Worm (Caenorhabditis elegans) whole organism, L4/young adult: Measurements from ENCODE around the gene K02F6.1.

ENCODE experiments used
- W03F9.2 ChIP-seq: fragments of 150-350 bp; optimal IDR thresholded peaks from 2 replicates; lab custom pipeline; 2014; ENCODE audit warnings: missing biosample characterization, missing genetic modification characterization
- dao-5 ChIP-seq: sonication (generic microtip); optimal IDR thresholded peaks from 2 replicates; lab custom pipeline; 2016; ENCODE audit warnings: missing genotype, missing genetic modification characterization, moderate library complexity, missing compliant biosample characterization
- him-1 ChIP-seq: sonication (generic microtip); optimal IDR thresholded peaks from 2 replicates; lab custom pipeline; 2016; ENCODE audit warnings: missing genotype, missing genetic modification reagents, missing genetic modification characterization, missing compliant biosample characterization

DNA sequence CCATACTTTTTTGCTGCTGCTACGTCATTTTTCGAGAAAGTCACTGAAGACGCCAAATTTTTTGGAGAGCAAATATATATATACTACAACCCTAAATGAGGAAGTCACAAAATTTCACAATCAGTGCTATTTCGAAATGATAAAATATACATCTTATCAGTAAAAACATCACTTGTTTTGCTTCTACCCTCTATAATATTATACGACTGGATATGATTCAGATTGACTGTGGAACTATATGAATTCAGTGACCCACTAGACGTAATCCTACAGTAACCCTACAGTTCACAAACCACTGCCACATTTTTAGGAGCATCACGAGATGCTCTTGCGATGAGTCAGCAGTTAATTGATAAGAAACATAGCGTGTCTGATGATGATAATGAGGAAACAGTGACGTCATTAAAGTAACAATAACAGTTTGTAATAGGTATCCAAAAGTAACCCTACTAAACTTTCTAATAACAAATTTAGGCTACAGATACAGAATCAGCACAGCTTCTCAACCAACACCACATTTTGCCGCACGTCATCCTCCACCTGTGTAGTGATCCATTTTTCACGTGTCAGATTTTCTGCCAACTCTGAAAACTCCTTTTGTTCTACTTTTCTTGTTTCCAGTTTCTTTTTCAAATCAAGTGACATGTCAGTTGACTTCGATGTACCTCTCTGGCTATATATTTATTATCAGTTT lies 33.2 kb downstream of the K02F6.1 start, which contains the start of the genes F33H12.7 and sri-39:
- no peak for TF ChIP-seq him-1 (tag; lab: Kevin White, UChicago)
- TF ChIP-seq dao-5 (tag; lab: Kevin White, UChicago) = no peak
- TF ChIP-seq W03F9.2 (tag; lab: Kevin White, UChicago) = no peak
